Fruit fly (Drosophila melanogaster) whole organism, embryonic: ENCODE measurements around the gene MAPk-Ak2.

Experiments used
- Aef1 ChIP-seq: fragments of 200-800 bp; sonication (Bioruptor generic); IDR thresholded peaks from 3 replicates; pipeline ENCODE4 v1.3.6; 2022; ENCODE audit warnings: missing biosample characterization, missing genetic modification characterization
- Antp ChIP-seq: fragments of 200-800 bp; sonication (Bioruptor generic); optimal IDR thresholded peaks from 3 replicates; lab custom pipeline; 2016; ENCODE audit warnings: missing biosample characterization, missing genetic modification characterization
- BEAF-32 ChIP-seq: fragments of 200-800 bp; sonication (Bioruptor generic); optimal IDR thresholded peaks from 3 replicates; lab custom pipeline; 2017; ENCODE audit warnings: missing biosample characterization, missing genetic modification characterization, mild to moderate bottlenecking, moderate library complexity, missing genetic modification reagents
- CG10565 ChIP-seq: fragments of 200-800 bp; sonication (Bioruptor generic); optimal IDR thresholded peaks from 3 replicates; lab custom pipeline; 2016; ENCODE audit warnings: missing biosample characterization, mild to moderate bottlenecking, missing genetic modification characterization
- CG11085 ChIP-seq: fragments of 200-800 bp; sonication (Bioruptor generic); IDR thresholded peaks from 2 replicates; pipeline ENCODE4 v1.3.6; 2022; ENCODE audit warnings: missing biosample characterization, missing genetic modification characterization
- CG11560 ChIP-seq: fragments of 200-800 bp; sonication (Bioruptor generic); IDR thresholded peaks from 3 replicates; pipeline ENCODE4 v1.3.6; 2022; ENCODE audit warnings: missing biosample characterization, missing genetic modification characterization
- CG11696 ChIP-seq: fragments of 200-800 bp; sonication (Bioruptor generic); IDR thresholded peaks from 2 replicates; pipeline ENCODE4 v1.3.6; 2022; ENCODE audit warnings: missing biosample characterization, missing genetic modification characterization
- CG12104 ChIP-seq: fragments of 200-800 bp; sonication (Bioruptor generic); optimal IDR thresholded peaks from 3 replicates; lab custom pipeline; 2016; ENCODE audit warnings: missing biosample characterization, missing genetic modification characterization
- CG12299 ChIP-seq: fragments of 200-800 bp; sonication (Bioruptor generic); optimal IDR thresholded peaks from 2 replicates; lab custom pipeline; 2018; ENCODE audit warnings: missing biosample characterization, mild to moderate bottlenecking, missing genetic modification characterization
- CG1233 ChIP-seq: fragments of 200-800 bp; sonication (Bioruptor generic); optimal IDR thresholded peaks from 4 replicates; lab custom pipeline; 2018; ENCODE audit warnings: missing biosample characterization, mild to moderate bottlenecking, missing genetic modification characterization
- CG15011 ChIP-seq: fragments of 200-800 bp; sonication (Bioruptor generic); optimal IDR thresholded peaks from 3 replicates; lab custom pipeline; 2018; ENCODE audit warnings: missing biosample characterization, mild to moderate bottlenecking, missing genetic modification characterization
- CG15601 ChIP-seq: fragments of 200-800 bp; sonication (Bioruptor generic); optimal IDR thresholded peaks from 3 replicates; lab custom pipeline; 2019; ENCODE audit warnings: missing biosample characterization, mild to moderate bottlenecking, missing genetic modification characterization, moderate library complexity
- CG17612 ChIP-seq: fragments of 200-800 bp; sonication (Bioruptor generic); IDR thresholded peaks from 2 replicates; pipeline ENCODE4 v1.3.6; 2022; ENCODE audit warnings: missing biosample characterization, missing genetic modification characterization
- CG18262 ChIP-seq: fragments of 200-800 bp; optimal IDR thresholded peaks from 3 replicates; lab custom pipeline; 2019; ENCODE audit warnings: missing biosample characterization, mild to moderate bottlenecking, missing genetic modification characterization, moderate library complexity
- CG2120 ChIP-seq: fragments of 200-800 bp; sonication (Bioruptor generic); optimal IDR thresholded peaks from 3 replicates; lab custom pipeline; 2016; ENCODE audit warnings: missing biosample characterization, missing genetic modification characterization
- CG3407 ChIP-seq: fragments of 200-800 bp; sonication (Bioruptor generic); optimal IDR thresholded peaks from 2 replicates; lab custom pipeline; 2018; ENCODE audit warnings: missing biosample characterization, mild to moderate bottlenecking, missing genetic modification characterization
- CG7928 ChIP-seq: fragments of 200-800 bp; sonication (Bioruptor generic); optimal IDR thresholded peaks from 2 replicates; lab custom pipeline; 2017; ENCODE audit warnings: missing biosample characterization, mild to moderate bottlenecking, missing genetic modification characterization
- CG7987 ChIP-seq: fragments of 200-800 bp; sonication (Bioruptor generic); optimal IDR thresholded peaks from 2 replicates; lab custom pipeline; 2018; ENCODE audit warnings: missing biosample characterization, mild to moderate bottlenecking, missing genetic modification characterization, moderate library complexity
- CG8359 ChIP-seq: fragments of 200-800 bp; sonication (Bioruptor generic); optimal IDR thresholded peaks from 2 replicates; lab custom pipeline; 2017; ENCODE audit warnings: missing biosample characterization, mild to moderate bottlenecking, missing genetic modification characterization, borderline replicate concordance
- CG9932 ChIP-seq: fragments of 200-800 bp; sonication (Bioruptor generic); IDR thresholded peaks from 2 replicates; pipeline ENCODE4 v1.3.6; 2022; ENCODE audit warnings: missing biosample characterization, missing genetic modification characterization
- Chrac-16 ChIP-seq: fragments of 200-800 bp; sonication (Bioruptor generic); optimal IDR thresholded peaks from 3 replicates; lab custom pipeline; 2016; ENCODE audit warnings: missing biosample characterization, missing genetic modification characterization
- Drgx ChIP-seq: fragments of 200-800 bp; sonication (Bioruptor generic); IDR thresholded peaks from 2 replicates; pipeline ENCODE4 v1.3.6; 2022; ENCODE audit warnings: missing biosample characterization, missing genetic modification characterization
- E2f1 ChIP-seq: fragments of 200-800 bp; sonication (Bioruptor generic); IDR thresholded peaks from 2 replicates; pipeline ENCODE4 v1.3.6; 2022; ENCODE audit warnings: missing biosample characterization, missing genetic modification characterization
- Fer1 ChIP-seq: fragments of 200-800 bp; sonication (Bioruptor generic); optimal IDR thresholded peaks from 2 replicates; lab custom pipeline; 2017; ENCODE audit warnings: missing biosample characterization, mild to moderate bottlenecking, missing genetic modification characterization
- Hmr ChIP-seq: fragments of 200-800 bp; sonication (Bioruptor generic); optimal IDR thresholded peaks from 3 replicates; lab custom pipeline; 2017; ENCODE audit warnings: mild to moderate bottlenecking, missing biosample characterization, missing genetic modification reagents, missing genetic modification characterization
- Nf-YA ChIP-seq: fragments of 200-800 bp; sonication (Bioruptor generic); IDR thresholded peaks from 2 replicates; pipeline ENCODE4 v1.3.6; 2022; ENCODE audit warnings: missing biosample characterization, missing genetic modification characterization
- Ravus ChIP-seq: fragments of 200-800 bp; sonication (Bioruptor generic); IDR thresholded peaks from 2 replicates; pipeline ENCODE4 v1.3.6; 2022; ENCODE audit warnings: missing biosample characterization, missing genetic modification characterization
- Scr ChIP-seq: fragments of 200-800 bp; sonication (Bioruptor generic); IDR thresholded peaks from 2 replicates; pipeline ENCODE4 v1.3.6; 2022; ENCODE audit warnings: missing biosample characterization, missing genetic modification characterization; ENCODE audit not compliant: partially characterized antibody
- bbx ChIP-seq: fragments of 200-800 bp; sonication (Bioruptor generic); IDR thresholded peaks from 2 replicates; pipeline ENCODE4 v1.3.6; 2022; ENCODE audit warnings: missing biosample characterization, missing genetic modification characterization; ENCODE audit not compliant: partially characterized antibody
- cato ChIP-seq: fragments of 200-800 bp; sonication (Bioruptor generic); optimal IDR thresholded peaks from 2 replicates; lab custom pipeline; 2016; ENCODE audit warnings: missing biosample characterization, missing genetic modification characterization, borderline replicate concordance
- chn ChIP-seq: fragments of 200-800 bp; sonication (Bioruptor generic); optimal IDR thresholded peaks from 2 replicates; lab custom pipeline; 2016; ENCODE audit warnings: missing biosample characterization, missing genetic modification characterization
- esg ChIP-seq: fragments of 200-800 bp; sonication (Bioruptor generic); conservative IDR thresholded peaks from 2 replicates; pipeline ENCODE4 v1.3.6; 2022; ENCODE audit warnings: missing biosample characterization, missing genetic modification characterization
- ham ChIP-seq: fragments of 200-800 bp; sonication (Bioruptor generic); IDR thresholded peaks from 2 replicates; pipeline ENCODE4 v1.3.6; 2022; ENCODE audit warnings: missing biosample characterization, missing genetic modification characterization
- insv ChIP-seq, 2 experiments: fragments of 200-800 bp; sonication (Bioruptor generic); optimal IDR thresholded peaks; 3 replicates each; lab custom pipeline; 2016 to 2018; ENCODE audit warnings: missing biosample characterization in 2 of 2, missing genetic modification characterization in 2 of 2
- inv ChIP-seq: fragments of 200-800 bp; sonication (Bioruptor generic); IDR thresholded peaks from 2 replicates; pipeline ENCODE4 v1.3.6; 2022; ENCODE audit warnings: missing biosample characterization, missing genetic modification characterization; ENCODE audit not compliant: partially characterized antibody
- jumu ChIP-seq: fragments of 200-800 bp; sonication (Bioruptor generic); optimal IDR thresholded peaks from 3 replicates; lab custom pipeline; 2016; ENCODE audit warnings: missing biosample characterization, missing genetic modification characterization
- lmd ChIP-seq: fragments of 200-800 bp; sonication (Bioruptor generic); IDR thresholded peaks from 2 replicates; pipeline ENCODE4 v1.3.6; 2022; ENCODE audit warnings: missing biosample characterization, missing genetic modification characterization
- nerfin-2 ChIP-seq: fragments of 200-800 bp; sonication (Bioruptor generic); IDR thresholded peaks from 2 replicates; pipeline ENCODE4 v1.3.6; 2022; ENCODE audit warnings: missing biosample characterization, missing genetic modification characterization; ENCODE audit not compliant: partially characterized antibody
- pb ChIP-seq: fragments of 200-800 bp; sonication (Bioruptor generic); optimal IDR thresholded peaks from 3 replicates; lab custom pipeline; 2016; ENCODE audit warnings: missing biosample characterization, missing genetic modification characterization
- pho ChIP-seq: fragments of 200-800 bp; sonication (Bioruptor generic); optimal IDR thresholded peaks from 2 replicates; lab custom pipeline; 2016; ENCODE audit warnings: missing biosample characterization, missing genetic modification characterization
- run ChIP-seq: fragments of 200-800 bp; sonication (Bioruptor generic); optimal IDR thresholded peaks from 3 replicates; lab custom pipeline; 2018; ENCODE audit warnings: missing biosample characterization, mild to moderate bottlenecking, missing genetic modification characterization
- seq ChIP-seq: fragments of 200-800 bp; sonication (Bioruptor generic); IDR thresholded peaks from 2 replicates; pipeline ENCODE4 v1.3.6; 2022; ENCODE audit warnings: missing biosample characterization, missing genetic modification characterization
- slou ChIP-seq: fragments of 200-800 bp; sonication (Bioruptor generic); optimal IDR thresholded peaks from 3 replicates; lab custom pipeline; 2016; ENCODE audit warnings: missing biosample characterization, missing genetic modification characterization
- trem ChIP-seq: fragments of 200-800 bp; optimal IDR thresholded peaks from 3 replicates; lab custom pipeline; 2019; ENCODE audit warnings: missing biosample characterization, mild to moderate bottlenecking, missing genetic modification characterization, moderate library complexity
- unc-4 ChIP-seq: fragments of 200-800 bp; sonication (Bioruptor generic); IDR thresholded peaks from 2 replicates; pipeline ENCODE4 v1.3.6; 2022; ENCODE audit warnings: missing biosample characterization, missing genetic modification characterization; ENCODE audit not compliant: partially characterized antibody
- unpg ChIP-seq: fragments of 200-800 bp; sonication (Bioruptor generic); optimal IDR thresholded peaks from 3 replicates; lab custom pipeline; 2018; ENCODE audit warnings: missing biosample characterization, mild to moderate bottlenecking, missing genetic modification characterization, moderate library complexity
- zf30C ChIP-seq: fragments of 200-800 bp; sonication (Bioruptor generic); optimal IDR thresholded peaks from 3 replicates; lab custom pipeline; 2018; ENCODE audit warnings: missing biosample characterization, mild to moderate bottlenecking, missing genetic modification characterization

Gene MAPk-Ak2

DNA sequence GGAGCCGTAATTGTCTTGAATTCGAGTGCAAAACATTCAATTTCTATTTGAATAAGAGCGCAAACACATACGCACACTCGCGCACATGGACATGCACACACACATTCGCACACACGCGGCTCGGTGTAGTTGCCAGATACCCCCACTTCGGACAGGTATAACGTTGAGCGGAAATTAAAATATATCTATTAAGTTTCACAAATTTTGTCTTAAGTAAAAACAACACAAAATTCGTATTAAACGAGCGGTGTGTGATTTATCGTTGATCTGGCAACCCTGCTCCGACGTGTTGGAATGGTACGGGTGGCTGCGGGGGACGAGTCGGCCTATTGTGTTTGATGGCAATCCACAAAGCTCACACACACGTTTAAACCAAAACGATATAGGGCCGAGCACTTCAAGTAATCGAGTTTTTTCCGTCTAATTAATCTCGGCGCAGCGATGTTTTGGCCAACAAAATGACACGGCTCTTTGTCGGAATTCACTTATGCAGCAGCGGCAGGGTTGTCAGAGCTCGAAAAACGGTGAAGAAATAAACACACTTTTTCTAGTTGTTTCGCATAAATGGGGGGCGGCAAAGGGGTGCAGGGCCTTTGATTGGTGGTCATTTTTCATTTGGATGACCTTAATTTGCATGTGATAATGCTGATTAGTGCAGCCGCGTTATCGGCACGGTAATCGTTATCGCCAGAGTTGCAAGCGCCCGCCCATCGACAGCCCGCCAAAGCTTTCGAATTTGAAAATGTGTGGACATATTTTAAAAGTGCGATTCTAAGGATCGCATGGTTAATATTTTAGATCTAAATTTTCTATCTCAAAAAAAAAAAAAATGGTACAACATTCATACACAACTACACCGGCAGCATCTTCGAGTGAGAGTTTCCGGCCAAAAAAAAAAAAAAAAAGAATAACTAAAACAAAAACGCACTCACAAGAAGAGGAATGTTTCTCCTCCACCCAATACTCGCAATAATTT is 17.9 kb downstream of the MAPk-Ak2 start (continued):
- TF ChIP-seq Antp (GFP tag; lab: Kevin White, UChicago) (peak; percentile 17), CG2120 (GFP tag; lab: Kevin White, UChicago) (peak; percentile 73), CG7928 (GFP tag; lab: Kevin White, UChicago) (no peak), CG12299 (tag; lab: Kevin White, UChicago) (peak; percentile 60), CG11560 (tag; lab: Robert Waterston, UW) (peak; percentile 46; the same call in 1 of the 3 replicates), Scr (0 out of 2 replicates have a peak, but pooled peaks have one; percentile 6), cato (GFP tag; lab: Kevin White, UChicago) (no peak), BEAF-32 (GFP tag; lab: Kevin White, UChicago) (peak; percentile 23), CG8359 (GFP tag; lab: Kevin White, UChicago) (no peak), pb (GFP tag; lab: Kevin White, UChicago) (no peak), chn (GFP tag; lab: Kevin White, UChicago) (peak; percentile 20), ham (GFP tag; lab: Robert Waterston, UW) (no peak), Drgx (GFP tag; lab: Robert Waterston, UW) (peak; percentile 84), E2f1 (peak; percentile 74; the same call in 1 of the 2 replicates), Nf-YA (GFP tag; lab: Robert Waterston, UW) (0 out of 2 replicates have a peak, but pooled peaks have one; percentile 35), unc-4 (GFP tag; lab: Robert Waterston, UW) (peak; percentile 15; the same call in 1 of the 2 replicates), unpg (GFP tag; lab: Kevin White, UChicago) (peak; percentile 84), insv (GFP tag; optimal IDR thresholded peaks at IDR 0.05; lab: Kevin White, UChicago) (no peak), jumu (peak; percentile 43), nerfin-2 (GFP tag; lab: Robert Waterston, UW) (no peak), slou (GFP tag; lab: Kevin White, UChicago) (peak; percentile 50), CG15011 (GFP tag; lab: Kevin White, UChicago) (peak; percentile 60), CG17612 (GFP tag; lab: Robert Waterston, UW) (peak; percentile 42; the same call in 1 of the 2 replicates), lmd (GFP tag; lab: Robert Waterston, UW) (peak; percentile 72), trem (peak; percentile 48), CG1233 (GFP tag; lab: Kevin White, UChicago) (peak; percentile 71), Hmr (GFP tag; lab: Kevin White, UChicago) (peak; percentile 76), CG12104 (GFP tag; lab: Kevin White, UChicago) (peak; percentile 52), CG10565 (GFP tag; lab: Kevin White, UChicago) (no peak), Aef1 (GFP tag; lab: Robert Waterston, UW) (peak; percentile 62), seq (GFP tag; lab: Robert Waterston, UW) (peak; percentile 74), CG11085 (GFP tag; lab: Robert Waterston, UW) (peak; percentile 50), inv (GFP tag; lab: Robert Waterston, UW) (no peak), Ravus (GFP tag; lab: Robert Waterston, UW) (peak; percentile 29; the same call in 1 of the 2 replicates), run (peak; percentile 29), esg (GFP tag; lab: Robert Waterston, UW) (peak; percentile 77), CG18262 (tag; lab: Kevin White, UChicago) (peak; percentile 59), CG7987 (GFP tag; lab: Kevin White, UChicago) (no peak), CG3407 (peak; percentile 51), pho (GFP tag; lab: Kevin White, UChicago) (peak; percentile 49), Fer1 (peak; percentile 75), Chrac-16 (GFP tag; lab: Kevin White, UChicago) (peak; percentile 57), CG15601 (tag; lab: Kevin White, UChicago) (peak; percentile 64), CG11696 (GFP tag; lab: Robert Waterston, UW) (peak; percentile 71), CG9932 (GFP tag; lab: Robert Waterston, UW) (peak; percentile 83), zf30C (GFP tag; lab: Kevin White, UChicago) (no peak), bbx (no peak)
